Worm (Caenorhabditis elegans): Measurements from ENCODE around the gene dylt-3.

DNA sequence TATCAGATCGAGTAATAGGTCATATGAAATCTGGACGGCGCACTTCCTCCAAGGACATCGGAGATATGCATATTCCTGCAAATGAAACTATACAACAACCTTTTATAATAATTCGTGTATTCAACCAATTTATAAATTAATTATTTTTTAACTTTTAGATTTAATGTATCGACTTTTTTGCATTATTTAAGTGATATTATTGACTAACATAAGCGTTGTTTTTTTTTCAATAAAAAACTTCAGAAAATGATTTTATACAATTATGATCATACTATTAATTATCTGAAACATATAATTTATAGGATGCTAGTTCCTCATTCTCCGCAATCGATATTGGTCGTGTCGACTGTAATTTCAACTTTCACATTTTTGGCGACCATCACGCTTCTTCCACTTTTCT lies 22.5 kb downstream of the dylt-3 start, which contains the start of gene col-76:
- TF ChIP-seq ztf-11 (tag; optimal IDR thresholded peaks at IDR 0.05) = no peak
- TF ChIP-seq ham-2 (GFP tag; optimal IDR thresholded peaks at IDR 0.05) = no peak

Measured in whole organism, mixed stage, embryonic.